Fruit fly (Drosophila melanogaster): ENCODE measurements around the gene CG3808.

CG3808 gene

dm6 chr3L:19024800-19025199 is 24.4 kb upstream of the CG3808 start (continued):
- TF ChIP-seq cato (GFP tag; optimal IDR thresholded peaks at IDR 0.05; ENCODE audit: borderline replicate concordance), result peak; percentile 38
- TF ChIP-seq CG17829 (tag; optimal IDR thresholded peaks at IDR 0.05), result peak; percentile 86
- peak; percentile 82 for TF ChIP-seq CG11504 (tag; optimal IDR thresholded peaks at IDR 0.05)
- peak; percentile 57; the same call in 1 of the 3 replicates for TF ChIP-seq CG11456 (GFP tag; IDR thresholded peaks at IDR 0.05)
- TF ChIP-seq gro (GFP tag; optimal IDR thresholded peaks at IDR 0.05), result no peak
- no peak for TF ChIP-seq hb (GFP tag; IDR thresholded peaks at IDR 0.05; ENCODE audit: partially characterized antibody)
- TF ChIP-seq Myb (GFP tag; optimal IDR thresholded peaks at IDR 0.05), result no peak
- peak; percentile 24 for TF ChIP-seq Nf-YC (tag; optimal IDR thresholded peaks at IDR 0.05)
- peak; percentile 58 for TF ChIP-seq ssp (GFP tag; IDR thresholded peaks at IDR 0.05)
- TF ChIP-seq CG7987 (GFP tag; optimal IDR thresholded peaks at IDR 0.05), result no peak
- TF ChIP-seq zf30C (GFP tag; optimal IDR thresholded peaks at IDR 0.05), result peak; percentile 84
- no peak for TF ChIP-seq CG10543 (GFP tag; optimal IDR thresholded peaks at IDR 0.05)
- no peak for TF ChIP-seq maf-S (GFP tag; optimal IDR thresholded peaks at IDR 0.05)
- TF ChIP-seq CG6689 (GFP tag; IDR thresholded peaks at IDR 0.05), result peak; percentile 83
- no peak for TF ChIP-seq slou (GFP tag; optimal IDR thresholded peaks at IDR 0.05)
- peak; percentile 83 for TF ChIP-seq Mes4 (GFP tag; optimal IDR thresholded peaks at IDR 0.05)
- peak; percentile 73 for TF ChIP-seq ems (GFP tag; optimal IDR thresholded peaks at IDR 0.05)
- TF ChIP-seq B-H1 (GFP tag; IDR thresholded peaks at IDR 0.05), result peak; percentile 71
- TF ChIP-seq tgo (GFP tag; IDR thresholded peaks at IDR 0.05), result peak; percentile 74
- TF ChIP-seq sna (GFP tag; IDR thresholded peaks at IDR 0.05; ENCODE audit: partially characterized antibody), result no peak
- TF ChIP-seq ab (GFP tag; optimal IDR thresholded peaks at IDR 0.05), result peak; percentile 19
- peak; percentile 79; the same call in 2 of the 3 replicates for TF ChIP-seq so (GFP tag; IDR thresholded peaks at IDR 0.05)
- TF ChIP-seq CG18011 (GFP tag; optimal IDR thresholded peaks at IDR 0.05), result no peak
- no peak for TF ChIP-seq Neu2 (GFP tag; optimal IDR thresholded peaks at IDR 0.05; ENCODE audit: borderline replicate concordance)
- peak; percentile 50; the same call in 1 of the 2 replicates for TF ChIP-seq E2f2 (GFP tag; IDR thresholded peaks at IDR 0.05)
- peak; percentile 31 for TF ChIP-seq CG3838 (GFP tag; optimal IDR thresholded peaks at IDR 0.05)
- TF ChIP-seq klu (GFP tag; IDR thresholded peaks at IDR 0.05), result peak; percentile 51; the same call in 1 of the 2 replicates
- peak; percentile 9 for TF ChIP-seq her (GFP tag; optimal IDR thresholded peaks at IDR 0.05)
- TF ChIP-seq Hsf (GFP tag; optimal IDR thresholded peaks at IDR 0.05), result peak; percentile 82
- no peak for TF ChIP-seq CG2129 (GFP tag; IDR thresholded peaks at IDR 0.05; ENCODE audit: partially characterized antibody)
- peak; percentile 97 for TF ChIP-seq Med (GFP tag)
- TF ChIP-seq tna (GFP tag; IDR thresholded peaks at IDR 0.05; ENCODE audit: partially characterized antibody), result no peak
- TF ChIP-seq CG7928 (GFP tag; optimal IDR thresholded peaks at IDR 0.05), result no peak
- TF ChIP-seq CG7786 (GFP tag; optimal IDR thresholded peaks at IDR 0.05), result peak; percentile 71
- TF ChIP-seq sisA (GFP tag; IDR thresholded peaks at IDR 0.05), result peak; percentile 64
- TF ChIP-seq CG12744 (GFP tag; optimal IDR thresholded peaks at IDR 0.05), result peak; percentile 59
- peak; percentile 12 for TF ChIP-seq dm (GFP tag; optimal IDR thresholded peaks at IDR 0.05)
- no peak for TF ChIP-seq Dfd (GFP tag; optimal IDR thresholded peaks at IDR 0.05)
- no peak for TF ChIP-seq Hr39 (optimal IDR thresholded peaks at IDR 0.05)
- TF ChIP-seq Dp (GFP tag; optimal IDR thresholded peaks at IDR 0.05), result no peak
- TF ChIP-seq Awh (GFP tag; IDR thresholded peaks at IDR 0.05), result peak; percentile 77; the same call in 1 of the 2 replicates
- TF ChIP-seq chn (GFP tag; optimal IDR thresholded peaks at IDR 0.05), result peak; percentile 86
- TF ChIP-seq cwo (GFP tag; optimal IDR thresholded peaks at IDR 0.05), result peak; percentile 55
- 0 out of 2 replicates have a peak, but pooled peaks have one; percentile 13 for TF ChIP-seq CG10321 (GFP tag; IDR thresholded peaks at IDR 0.05)
- TF ChIP-seq CG13296 (GFP tag; optimal IDR thresholded peaks at IDR 0.05), result peak; percentile 66
- TF ChIP-seq CG7556 (GFP tag; optimal IDR thresholded peaks at IDR 0.05), result peak; percentile 71
- peak; percentile 45 for TF ChIP-seq Deaf1 (tag; optimal IDR thresholded peaks at IDR 0.05)
- peak; percentile 63; the same call in 1 of the 2 replicates for TF ChIP-seq slbo (GFP tag; IDR thresholded peaks at IDR 0.05)
- TF ChIP-seq CG3407 (GFP tag; optimal IDR thresholded peaks at IDR 0.05), result peak; percentile 44
- 0 out of 2 replicates have a peak, but pooled peaks have one; percentile 30 for TF ChIP-seq CG7372 (GFP tag; IDR thresholded peaks at IDR 0.05)
- TF ChIP-seq CG8290 (GFP tag; optimal IDR thresholded peaks at IDR 0.05), result peak; percentile 52
- TF ChIP-seq CG8290 (tag; optimal IDR thresholded peaks at IDR 0.05), result peak; percentile 21 to 31
